Fruit fly (Drosophila melanogaster): ENCODE data around the gene Apc.

DNA sequence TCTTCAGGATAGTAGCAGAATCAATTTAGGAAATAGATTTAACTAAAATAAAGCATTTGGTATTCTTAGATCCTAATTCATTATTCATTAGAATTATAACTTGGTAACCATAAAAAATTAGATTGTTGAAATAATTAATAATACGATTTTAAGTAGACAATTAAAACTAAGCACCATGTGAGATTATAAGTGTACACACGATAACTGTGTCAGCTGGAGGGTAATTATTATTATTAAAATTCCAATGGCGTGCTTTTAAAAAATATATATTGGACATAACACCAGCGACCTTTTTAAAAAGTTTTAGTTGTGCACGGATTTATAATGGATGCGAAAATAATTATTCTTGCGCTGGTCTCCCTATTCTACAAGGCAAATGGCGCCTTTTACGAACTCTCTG, 38.1 kb downstream of the Apc start, which contains the start of gene CheB98a:
- TF ChIP-seq bbx (GFP tag; IDR thresholded peaks at IDR 0.05; ENCODE audit: partially characterized antibody) = no peak
- no peak for TF ChIP-seq CG11093 (GFP tag; IDR thresholded peaks at IDR 0.05)
- TF ChIP-seq Optix (GFP tag; IDR thresholded peaks at IDR 0.05) = no peak
- no peak for TF ChIP-seq kay (GFP tag; optimal IDR thresholded peaks at IDR 0.05)
- no peak for TF ChIP-seq CG13296 (GFP tag; optimal IDR thresholded peaks at IDR 0.05)
- no peak for TF ChIP-seq scrt (GFP tag; optimal IDR thresholded peaks at IDR 0.05)
- no peak for TF ChIP-seq Pdp1 (GFP tag; optimal IDR thresholded peaks at IDR 0.05)
- TF ChIP-seq CG3065 (GFP tag; optimal IDR thresholded peaks at IDR 0.05) = no peak
- TF ChIP-seq lab (GFP tag; optimal IDR thresholded peaks at IDR 0.05) = no peak
- TF ChIP-seq al (GFP tag; IDR thresholded peaks at IDR 0.05) = no peak
- no peak for TF ChIP-seq CG8089 (GFP tag; optimal IDR thresholded peaks at IDR 0.05)
- no peak for TF ChIP-seq chm (GFP tag; IDR thresholded peaks at IDR 0.05)
- TF ChIP-seq pros (GFP tag; optimal IDR thresholded peaks at IDR 0.05) = no peak
